Fruit fly (Drosophila melanogaster) whole organism, embryonic: Measurements from ENCODE around the gene CG31122.

ENCODE experiments used
- Atf-2 ChIP-seq: fragments of 200-800 bp; sonication (Bioruptor generic); optimal IDR thresholded peaks from 2 replicates; lab custom pipeline; 2016; ENCODE audit warnings: missing biosample characterization, missing genetic modification characterization
- CG10959 ChIP-seq: fragments of 200-800 bp; sonication (Bioruptor generic); IDR thresholded peaks from 2 replicates; pipeline ENCODE4 v1.3.6; 2022; ENCODE audit warnings: missing biosample characterization, missing genetic modification characterization
- CG16779 ChIP-seq: fragments of 200-800 bp; sonication (Bioruptor generic); IDR thresholded peaks from 2 replicates; pipeline ENCODE4 v1.3.6; 2022; ENCODE audit warnings: missing biosample characterization, missing genetic modification characterization
- CG5245 ChIP-seq: fragments of 200-800 bp; sonication (Bioruptor generic); optimal IDR thresholded peaks from 3 replicates; lab custom pipeline; 2016; ENCODE audit warnings: missing biosample characterization, missing genetic modification characterization
- CG5953 ChIP-seq: fragments of 200-800 bp; sonication (Bioruptor generic); IDR thresholded peaks from 2 replicates; pipeline ENCODE4 v1.3.6; 2022; ENCODE audit warnings: missing biosample characterization, missing genetic modification characterization
- CG6854 ChIP-seq: fragments of 200-800 bp; sonication (Bioruptor generic); optimal IDR thresholded peaks from 3 replicates; lab custom pipeline; 2017; ENCODE audit warnings: missing biosample characterization, mild to moderate bottlenecking, missing genetic modification characterization
- HLH4C ChIP-seq: fragments of 200-800 bp; sonication (Bioruptor generic); IDR thresholded peaks from 3 replicates; pipeline ENCODE4 v1.3.6; 2022; ENCODE audit warnings: missing biosample characterization, missing genetic modification characterization; ENCODE audit not compliant: partially characterized antibody
- ash1 ChIP-seq: fragments of 200-800 bp; sonication (Bioruptor generic); optimal IDR thresholded peaks from 2 replicates; lab custom pipeline; 2018; ENCODE audit warnings: missing biosample characterization, mild to moderate bottlenecking, missing genetic modification characterization
- nerfin-2 ChIP-seq: fragments of 200-800 bp; sonication (Bioruptor generic); IDR thresholded peaks from 2 replicates; pipeline ENCODE4 v1.3.6; 2022; ENCODE audit warnings: missing biosample characterization, missing genetic modification characterization; ENCODE audit not compliant: partially characterized antibody
- psq ChIP-seq: fragments of 200-800 bp; sonication (Bioruptor generic); optimal IDR thresholded peaks from 2 replicates; lab custom pipeline; 2017; ENCODE audit warnings: missing biosample characterization, missing genetic modification characterization
- pzg ChIP-seq: fragments of 200-800 bp; sonication (Bioruptor generic); optimal IDR thresholded peaks from 3 replicates; lab custom pipeline; 2018; ENCODE audit warnings: missing biosample characterization, mild to moderate bottlenecking, missing genetic modification characterization, moderate library complexity
- sc ChIP-seq, 3 experiments: fragments of >200 bp in 2 of 3; fragments of 200-800 bp in 1 of 3; sonication (Bioruptor generic) in 1 of 3; optimal IDR thresholded peaks; 2 replicates in 2 of 3; 3 replicates in 1 of 3; lab custom pipeline; 2017; ENCODE audit warnings: mild to moderate bottlenecking in 1 of 3, missing biosample characterization in 1 of 3, missing genetic modification characterization in 1 of 3, missing genetic modification reagents in 1 of 3
- tap ChIP-seq: fragments of 200-800 bp; optimal IDR thresholded peaks from 3 replicates; lab custom pipeline; 2019; ENCODE audit warnings: missing biosample characterization, mild to moderate bottlenecking, missing genetic modification characterization, moderate library complexity
- vnd ChIP-seq: fragments of 200-800 bp; sonication (Bioruptor generic); IDR thresholded peaks from 3 replicates; pipeline ENCODE4 v1.3.6; 2022; ENCODE audit warnings: missing biosample characterization, missing genetic modification characterization; ENCODE audit not compliant: partially characterized antibody

DNA sequence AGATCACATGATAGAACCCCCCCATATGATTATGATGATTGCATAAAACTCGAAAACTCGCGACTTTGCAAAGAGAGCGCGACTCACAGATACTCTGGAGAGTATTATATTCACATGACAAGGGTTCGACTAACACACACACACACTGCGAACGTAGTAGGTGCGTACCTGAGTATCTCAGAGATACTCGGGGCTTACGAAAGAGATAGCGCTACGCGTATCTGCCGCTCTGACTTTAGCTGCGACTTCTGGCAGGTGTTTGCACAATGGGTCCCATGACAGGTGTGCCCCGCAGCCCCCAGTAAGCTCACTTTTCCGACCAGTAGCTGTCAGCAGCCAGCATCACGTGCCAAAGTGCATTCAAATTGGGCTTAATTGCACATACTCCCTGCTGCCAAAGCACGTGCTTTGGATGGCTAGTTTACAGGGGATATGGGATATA, 14.2 kb downstream of the CG31122 start:
- no peak for TF ChIP-seq sc (optimal IDR thresholded peaks at IDR 0.05; lab: Kevin White, UChicago)
- no peak for TF ChIP-seq sc (GFP tag; optimal IDR thresholded peaks at IDR 0.05; lab: Kevin White, UChicago)
- TF ChIP-seq CG5953 (GFP tag; lab: Robert Waterston, UW): no peak
- no peak for TF ChIP-seq pzg (GFP tag; lab: Kevin White, UChicago)
- TF ChIP-seq CG5245 (GFP tag; lab: Kevin White, UChicago): no peak
- no peak for TF ChIP-seq vnd (GFP tag; lab: Robert Waterston, UW)
- no peak for TF ChIP-seq Atf-2 (GFP tag; lab: Kevin White, UChicago)
- no peak for TF ChIP-seq nerfin-2 (GFP tag; lab: Robert Waterston, UW)
- no peak for TF ChIP-seq CG6854 (GFP tag; lab: Kevin White, UChicago)
- TF ChIP-seq ash1 (GFP tag; lab: Kevin White, UChicago): no peak
- TF ChIP-seq HLH4C: no peak
- TF ChIP-seq CG10959 (GFP tag; lab: Robert Waterston, UW): no peak
- no peak for TF ChIP-seq tap (tag; lab: Kevin White, UChicago)
- no peak for TF ChIP-seq psq
- TF ChIP-seq CG16779 (GFP tag; lab: Robert Waterston, UW): no peak
